Worm (Caenorhabditis elegans): ENCODE data around the gene F42G8.8.
A peak's percentile ranks its signal among the peaks of the same experiment; 100 is the strongest.

The F42G8.8 gene

ce11 chrIV:8112646-8113045, 6.2 kb upstream of the F42G8.8 start:
- TF ChIP-seq dmd-6 (GFP tag; IDR thresholded peaks at IDR 0.05) (no peak), dpl-1 (GFP tag; optimal IDR thresholded peaks at IDR 0.05) (peak; percentile 51), daf-16 (GFP tag; optimal IDR thresholded peaks at IDR 0.05) (no peak), daf-16 (tag; optimal IDR thresholded peaks at IDR 0.05) (peak; percentile 1), snpc-4 (tag; optimal IDR thresholded peaks at IDR 0.05) (no peak), nhr-11 (tag; optimal IDR thresholded peaks at IDR 0.05) (no peak), F10B5.3 (tag; optimal IDR thresholded peaks at IDR 0.05) (no peak), ceh-28 (tag; optimal IDR thresholded peaks at IDR 0.05) (no peak), snpc-1.2 (GFP tag; IDR thresholded peaks at IDR 0.05) (no peak), spr-3 (GFP tag; optimal IDR thresholded peaks at IDR 0.05) (no peak), mxl-2 (GFP tag; conservative IDR thresholded peaks at IDR 0.05) (no peak), ceh-20 (GFP tag; IDR thresholded peaks at IDR 0.05) (no peak), lin-13 (GFP tag; optimal IDR thresholded peaks at IDR 0.05) (no peak), mes-2 (tag; optimal IDR thresholded peaks at IDR 0.05; ENCODE audit: poor library complexity, severe bottlenecking) (peak; percentile 24), lir-3 (tag; optimal IDR thresholded peaks at IDR 0.05) (no peak), nhr-42 (GFP tag; IDR thresholded peaks at IDR 0.05) (no peak), zfp-3 (GFP tag; conservative IDR thresholded peaks at IDR 0.05) (no peak), aly-2 (tag; optimal IDR thresholded peaks at IDR 0.05) (no peak), hif-1 (tag; optimal IDR thresholded peaks at IDR 0.05) (no peak), dve-1 (tag; optimal IDR thresholded peaks at IDR 0.05; ENCODE audit: insufficient read depth) (no peak), nhr-237 (tag; optimal IDR thresholded peaks at IDR 0.05) (no peak)

- TF ChIP-seq lsy-2 (tag; optimal IDR thresholded peaks at IDR 0.05) (peak in 1 of 2 experiments; percentile 37), vab-7 (GFP tag; IDR thresholded peaks at IDR 0.05) (no peak), nhr-77 (tag; optimal IDR thresholded peaks at IDR 0.05) (no peak), lin-13 (GFP tag; optimal IDR thresholded peaks at IDR 0.05) (no peak), T20F7.1 (GFP tag; optimal IDR thresholded peaks at IDR 0.05) (peak; percentile 40), lin-15B (tag; optimal IDR thresholded peaks at IDR 0.05) (no peak), aha-1 (tag) (no peak), hmg-1.1 (GFP tag; IDR thresholded peaks at IDR 0.05) (0 out of 2 replicates have a peak, but pooled peaks have one; percentile 3), unc-62 (GFP tag; optimal IDR thresholded peaks at IDR 0.05 in 1 of 2) (no peak), unc-62 (tag; optimal IDR thresholded peaks at IDR 0.05) (no peak), daf-16 (GFP tag; optimal IDR thresholded peaks at IDR 0.05) (no peak), daf-16 (tag; optimal IDR thresholded peaks at IDR 0.05) (no peak), nhr-237 (tag; optimal IDR thresholded peaks at IDR 0.05) (no peak), nhr-102 (tag; optimal IDR thresholded peaks at IDR 0.05) (no peak), mes-2 (tag; optimal IDR thresholded peaks at IDR 0.05; ENCODE audit: poor library complexity, severe bottlenecking) (peak; percentile 24), zfp-2 (tag; optimal IDR thresholded peaks at IDR 0.05) (no peak), dve-1 (tag; optimal IDR thresholded peaks at IDR 0.05; ENCODE audit: insufficient read depth) (no peak), dpl-1 (GFP tag; optimal IDR thresholded peaks at IDR 0.05) (peak; percentile 52), ceh-44 (GFP tag; IDR thresholded peaks at IDR 0.05) (no peak), aly-2 (tag; optimal IDR thresholded peaks at IDR 0.05) (no peak), hlh-30 (tag; optimal IDR thresholded peaks at IDR 0.05; ENCODE audit: insufficient read depth) (peak; percentile 64), nhr-76 (tag; optimal IDR thresholded peaks at IDR 0.05) (no peak), mdl-1 (tag; optimal IDR thresholded peaks at IDR 0.05) (peak in 1 of 2 experiments; percentile 57), mxl-2 (GFP tag; conservative IDR thresholded peaks at IDR 0.05) (no peak), php-3 (GFP tag; IDR thresholded peaks at IDR 0.05) (no peak)
These were observed 5.7 kb upstream of the F42G8.8 start, which contains the start of gene Y42H9AR.1 for ce11 chrIV:8113161-8113560. Gene Y42H9AR.1, plus strand, starts transcription at chrIV:8113393.

DNA sequence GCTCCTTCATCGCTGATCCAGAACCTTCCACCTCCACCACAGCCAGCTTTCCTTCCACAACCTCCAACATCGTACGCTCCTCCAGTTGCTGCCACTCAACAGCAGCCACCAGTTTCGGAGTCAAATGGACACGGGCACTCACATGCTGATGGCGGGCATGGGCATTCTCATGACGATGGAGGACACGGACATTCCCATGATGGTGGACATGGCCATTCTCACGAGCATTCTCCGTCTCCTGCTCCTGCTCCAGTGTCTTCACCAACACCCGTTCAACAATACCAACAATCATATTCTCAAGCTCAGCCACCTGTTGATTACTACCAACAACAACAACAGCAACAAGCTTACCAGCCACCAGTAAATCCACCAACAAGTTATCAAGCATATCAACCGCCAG, 4.4 kb upstream of the F42G8.8 start:
- TF ChIP-seq F44E2.7 (GFP tag; IDR thresholded peaks at IDR 0.05) (no peak), unc-62 (GFP tag; optimal IDR thresholded peaks at IDR 0.05 in 1 of 2) (peak in 1 of 2 experiments; percentile 94), unc-62 (tag; optimal IDR thresholded peaks at IDR 0.05) (no peak)

Measured in whole organism, L4 larva.